Worm (Caenorhabditis elegans) whole organism, young adult: ENCODE measurements around the gene sul-2.

Experiments used
- B0019.2 ChIP-seq: fragments of 200-800 bp; sonication (Bioruptor generic); conservative IDR thresholded peaks from 2 replicates; pipeline ENCODE4 v1.3.6; 2022; ENCODE audit warnings: missing genetic modification reagents, missing genetic modification characterization, missing compliant biosample characterization
- B0336.3 ChIP-seq: fragments of 200-800 bp; sonication (Bioruptor generic); IDR thresholded peaks from 2 replicates; pipeline ENCODE4 v1.3.6; 2022; ENCODE audit warnings: missing genetic modification characterization, missing compliant biosample characterization
- F10E7.11 ChIP-seq: sonication (generic microtip); optimal IDR thresholded peaks from 2 replicates; lab custom pipeline; 2017; ENCODE audit warnings: mild to moderate bottlenecking, missing genetic modification characterization, moderate library complexity, missing compliant biosample characterization
- F22D6.2 ChIP-seq: sonication (generic microtip); optimal IDR thresholded peaks from 2 replicates; lab custom pipeline; 2016; ENCODE audit warnings: mild to moderate bottlenecking, missing genetic modification characterization, missing compliant biosample characterization
- K12H6.12 ChIP-seq: fragments of 200-800 bp; sonication (Bioruptor generic); optimal IDR thresholded peaks from 2 replicates; lab custom pipeline; 2018; ENCODE audit warnings: mild to moderate bottlenecking, missing genetic modification characterization, missing compliant biosample characterization
- Y53F4B.3 ChIP-seq: fragments of 200-800 bp; sonication (Bioruptor generic); IDR thresholded peaks from 2 replicates; pipeline ENCODE4 v1.3.6; 2022; ENCODE audit warnings: missing genetic modification reagents, missing genetic modification characterization, missing compliant biosample characterization
- akir-1 ChIP-seq: fragments of 200-800 bp; sonication (Bioruptor generic); optimal IDR thresholded peaks from 2 replicates; lab custom pipeline; 2018; ENCODE audit warnings: mild to moderate bottlenecking, missing genetic modification characterization, moderate library complexity, missing compliant biosample characterization
- attf-3 ChIP-seq: fragments of 200-800 bp; sonication (Bioruptor generic); conservative IDR thresholded peaks from 2 replicates; pipeline ENCODE4 v1.3.6; 2022; ENCODE audit warnings: missing genetic modification reagents, missing genetic modification characterization, missing compliant biosample characterization
- attf-5 ChIP-seq: fragments of 200-800 bp; sonication (Bioruptor generic); optimal IDR thresholded peaks from 2 replicates; lab custom pipeline; 2018; ENCODE audit warnings: mild to moderate bottlenecking, missing genetic modification characterization, missing compliant biosample characterization
- attf-6 ChIP-seq: fragments of 200-800 bp; sonication (Bioruptor generic); IDR thresholded peaks from 2 replicates; pipeline ENCODE4 v1.3.6; 2022; ENCODE audit warnings: missing genetic modification reagents, missing genetic modification characterization, missing compliant biosample characterization
- cebp-2 ChIP-seq: fragments of 200-800 bp; sonication (Bioruptor generic); IDR thresholded peaks from 2 replicates; pipeline ENCODE4 v1.3.6; 2022; ENCODE audit warnings: missing genetic modification characterization, missing compliant biosample characterization
- dox-1 ChIP-seq: fragments of 200-800 bp; sonication (Bioruptor generic); IDR thresholded peaks from 2 replicates; pipeline ENCODE4 v1.3.6; 2022; ENCODE audit warnings: missing genetic modification reagents, missing genetic modification characterization, missing compliant biosample characterization
- dpff-1 ChIP-seq: sonication (generic microtip); optimal IDR thresholded peaks from 2 replicates; lab custom pipeline; 2017; ENCODE audit warnings: mild to moderate bottlenecking, missing genetic modification characterization, missing compliant biosample characterization
- fkh-3 ChIP-seq: sonication (generic microtip); optimal IDR thresholded peaks from 2 replicates; lab custom pipeline; 2016; ENCODE audit warnings: mild to moderate bottlenecking, missing genetic modification characterization, missing compliant biosample characterization
- hlh-12 ChIP-seq: sonication (generic microtip); optimal IDR thresholded peaks from 2 replicates; lab custom pipeline; 2016; ENCODE audit warnings: missing genetic modification characterization, missing compliant biosample characterization
- hlh-26 ChIP-seq: fragments of 200-800 bp; sonication (Bioruptor generic); conservative IDR thresholded peaks from 2 replicates; pipeline ENCODE4 v1.3.6; 2022; ENCODE audit warnings: missing genetic modification reagents, missing genetic modification characterization, missing compliant biosample characterization
- hrde-1 ChIP-seq: sonication (generic microtip); optimal IDR thresholded peaks from 2 replicates; lab custom pipeline; 2016; ENCODE audit warnings: missing genetic modification characterization, mild to moderate bottlenecking, missing compliant biosample characterization, moderate library complexity, missing genotype, missing genetic modification reagents, borderline replicate concordance
- hsf-1 ChIP-seq: fragments of 200-800 bp; sonication (Bioruptor generic); IDR thresholded peaks from 2 replicates; pipeline ENCODE4 v1.3.6; 2022; ENCODE audit warnings: missing genetic modification reagents, missing genetic modification characterization, missing compliant biosample characterization
- let-526 ChIP-seq: fragments of 200-800 bp; sonication (Bioruptor generic); IDR thresholded peaks from 2 replicates; pipeline ENCODE4 v1.3.6; 2022; ENCODE audit warnings: missing genetic modification reagents, missing genetic modification characterization, missing compliant biosample characterization
- let-607 ChIP-seq, 2 experiments: fragments of 200-800 bp in 1 of 2; sonication (Bioruptor generic) in 1 of 2; sonication (generic microtip) in 1 of 2; optimal IDR thresholded peaks; 2 replicates each; lab custom pipeline; 2016 to 2018; ENCODE audit warnings: mild to moderate bottlenecking in 2 of 2, missing compliant biosample characterization in 2 of 2, missing genetic modification characterization in 2 of 2, moderate library complexity in 2 of 2, missing genotype in 1 of 2
- lin-35 ChIP-seq, 3 experiments: fragments of 150-350 bp in 2 of 3; sonication (generic microtip) in 1 of 3; optimal IDR thresholded peaks; 2 replicates each; lab custom pipeline; 2014 to 2018; ENCODE audit warnings: missing biosample characterization in 3 of 3, missing genetic modification characterization in 3 of 3, missing genetic modification reagents in 3 of 3
- madf-6 ChIP-seq: fragments of 200-800 bp; sonication (Bioruptor generic); IDR thresholded peaks from 2 replicates; pipeline ENCODE4 v1.3.6; 2022; ENCODE audit warnings: missing genetic modification reagents, missing genetic modification characterization, missing compliant biosample characterization
- mes-4 ChIP-seq: sonication (generic microtip); optimal IDR thresholded peaks from 2 replicates; lab custom pipeline; 2016; ENCODE audit warnings: missing genotype, missing genetic modification characterization, missing compliant biosample characterization
- mxl-1 ChIP-seq: sonication (generic microtip); optimal IDR thresholded peaks from 2 replicates; lab custom pipeline; 2016; ENCODE audit warnings: missing genetic modification characterization, missing compliant biosample characterization
- nfya-2 ChIP-seq: fragments of 200-800 bp; sonication (Bioruptor generic); IDR thresholded peaks from 2 replicates; pipeline ENCODE4 v1.3.6; 2022; ENCODE audit warnings: missing genetic modification reagents, missing genetic modification characterization, missing compliant biosample characterization
- nhr-80 ChIP-seq: sonication (generic microtip); optimal IDR thresholded peaks from 2 replicates; lab custom pipeline; 2016; ENCODE audit warnings: missing genetic modification characterization, missing compliant biosample characterization
- pha-4 ChIP-seq: fragments of 150-350 bp; sonication (generic microtip); optimal IDR thresholded peaks from 2 replicates; lab custom pipeline; 2014; ENCODE audit warnings: missing biosample characterization, missing genetic modification reagents, missing genetic modification characterization
- rpc-1 ChIP-seq, 2 experiments: fragments of 150-350 bp in 1 of 2; sonication (generic microtip) in 1 of 2; optimal IDR thresholded peaks; 2 replicates each; lab custom pipeline; 2014 to 2018; ENCODE audit warnings: missing biosample characterization in 1 of 2, missing genetic modification characterization in 1 of 2, missing genetic modification reagents in 1 of 2, missing genotype in 1 of 2
- sdz-38 ChIP-seq: sonication (generic microtip); optimal IDR thresholded peaks from 2 replicates; lab custom pipeline; 2016; ENCODE audit warnings: missing genotype, missing genetic modification characterization, missing compliant biosample characterization
- snpc-4 ChIP-seq, 5 experiments: fragments of 150-350 bp in 1 of 5; sonication (generic microtip) in 4 of 5; optimal IDR thresholded peaks; 2 replicates each; lab custom pipeline; 2014 to 2018; ENCODE audit warnings: missing genetic modification characterization in 5 of 5, missing biosample characterization in 3 of 5, antibody characterized with exemption in 2 of 5, mild to moderate bottlenecking in 2 of 5, missing compliant biosample characterization in 2 of 5, missing genotype in 2 of 5, moderate library complexity in 2 of 5, missing genetic modification reagents in 1 of 5
- tbx-9 ChIP-seq: sonication (generic microtip); optimal IDR thresholded peaks from 2 replicates; lab custom pipeline; 2016; ENCODE audit warnings: borderline replicate concordance, missing genetic modification characterization, inconsistent platforms, missing compliant biosample characterization
- ztf-26 ChIP-seq: sonication (generic microtip); optimal IDR thresholded peaks from 2 replicates; lab custom pipeline; 2017; ENCODE audit warnings: missing genetic modification characterization, missing compliant biosample characterization
- ztf-28 ChIP-seq: fragments of 200-800 bp; sonication (Bioruptor generic); IDR thresholded peaks from 2 replicates; pipeline ENCODE4 v1.3.6; 2022; ENCODE audit warnings: missing genetic modification reagents, missing genetic modification characterization, missing compliant biosample characterization
- ztf-3 ChIP-seq: fragments of 200-800 bp; sonication (Bioruptor generic); optimal IDR thresholded peaks from 2 replicates; lab custom pipeline; 2018; ENCODE audit warnings: mild to moderate bottlenecking, missing genetic modification characterization, missing compliant biosample characterization

The sul-2 gene

DNA sequence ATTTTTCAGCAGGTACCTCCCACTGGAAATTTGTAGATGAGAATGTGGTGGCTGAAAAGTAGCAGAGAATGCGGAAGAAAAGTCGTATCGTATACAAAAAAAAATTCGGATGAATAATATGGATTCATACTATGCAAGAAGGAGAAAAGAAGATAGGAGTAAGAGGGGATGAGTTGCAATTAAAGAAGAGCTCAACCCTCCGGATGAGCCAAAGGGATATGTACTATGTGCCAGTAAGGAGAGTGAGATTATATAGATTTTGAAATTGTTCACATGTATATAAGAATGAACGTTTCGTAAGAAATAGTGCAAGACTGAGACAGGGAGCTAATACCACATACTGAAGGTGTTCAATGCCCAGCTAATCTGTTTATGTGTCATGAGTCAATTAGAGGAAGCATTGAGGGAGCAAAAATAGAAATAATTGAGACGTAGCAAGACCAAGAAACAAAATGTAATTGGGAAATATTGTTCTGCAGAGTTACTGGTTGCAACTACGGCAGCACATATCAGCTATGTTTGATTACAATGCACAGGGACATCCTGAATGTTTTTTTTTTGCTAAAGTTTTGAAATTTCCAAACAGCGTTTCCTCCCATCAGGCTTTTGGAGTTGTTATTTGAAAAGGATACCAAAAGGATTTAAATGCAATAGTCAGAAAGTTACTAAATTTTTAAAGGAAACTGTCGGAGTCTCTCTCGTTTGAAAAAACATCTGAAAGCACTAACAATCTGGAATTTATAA lies 10.8 kb downstream of the sul-2 start, which contains the start of gene F20D6.8:
TSS of gene F20D6.8 (minus strand) at position 51 of the 744 bp plus-strand sequence.
- TF ChIP-seq F10E7.11: no peak

DNA sequence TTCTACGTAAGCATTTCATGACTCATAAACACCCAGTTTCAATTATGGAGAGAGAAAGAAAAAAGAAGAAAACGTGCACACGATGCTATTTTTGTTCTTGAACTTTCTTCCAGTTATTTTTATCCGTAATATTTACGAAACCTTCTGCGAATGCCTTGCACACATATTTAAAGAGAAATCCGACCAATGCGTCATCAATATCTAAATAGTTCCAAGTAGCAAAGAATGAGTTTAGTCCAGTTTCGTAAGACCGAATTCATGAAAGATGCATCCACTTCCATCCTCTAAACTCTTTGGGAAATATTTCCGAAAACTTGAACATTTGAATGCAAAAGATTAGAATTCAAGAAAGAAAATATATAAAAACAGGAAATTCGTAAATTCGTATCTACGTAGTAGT lies 11.6 kb downstream of the sul-2 start:
- TF ChIP-seq madf-6 (GFP tag; lab: Robert Waterston, UW): no peak
- no peak for TF ChIP-seq Y53F4B.3
- TF ChIP-seq cebp-2 (GFP tag; lab: Robert Waterston, UW): no peak

DNA sequence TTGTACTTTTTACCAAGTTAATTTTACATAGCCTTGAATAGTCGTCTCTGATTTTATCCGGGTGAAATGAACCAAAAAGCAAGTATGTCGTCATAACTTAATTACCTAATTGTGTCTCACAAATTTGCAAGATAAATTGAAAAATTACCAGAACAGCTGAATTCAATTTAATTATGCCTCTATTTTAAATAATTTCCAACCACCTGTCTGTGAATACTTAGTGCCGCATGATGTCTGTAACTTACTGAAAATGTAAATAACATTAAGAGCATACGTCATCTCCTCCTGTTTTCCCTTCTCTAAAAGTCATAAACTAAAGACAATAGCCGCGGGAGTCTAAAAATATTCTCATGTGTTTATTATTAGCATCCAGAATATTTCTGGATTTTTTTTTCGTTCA lies 12.8 kb downstream of the sul-2 start:
- TF ChIP-seq ztf-3 (GFP tag; lab: Kevin White, UChicago) (no peak), let-526 (GFP tag; lab: Robert Waterston, UW) (no peak), attf-5 (GFP tag; lab: Kevin White, UChicago) (no peak), ztf-26 (tag; lab: Kevin White, UChicago) (no peak), dpff-1 (tag; lab: Kevin White, UChicago) (no peak), let-607 (tag; optimal IDR thresholded peaks at IDR 0.05; lab: Kevin White, UChicago) (no peak), tbx-9 (tag; lab: Kevin White, UChicago) (no peak), hlh-26 (no peak), snpc-4 (GFP tag; optimal IDR thresholded peaks at IDR 0.05; lab: Kevin White, UChicago) (no peak), snpc-4 (tag; optimal IDR thresholded peaks at IDR 0.05; lab: Kevin White, UChicago) (no peak), B0019.2 (GFP tag; lab: Robert Waterston, UW) (no peak), K12H6.12 (no peak), akir-1 (GFP tag; lab: Kevin White, UChicago) (no peak), dox-1 (no peak), rpc-1 (optimal IDR thresholded peaks at IDR 0.05; lab: Kevin White, UChicago) (no peak), rpc-1 (tag; optimal IDR thresholded peaks at IDR 0.05; lab: Kevin White, UChicago) (no peak), ztf-28 (GFP tag; lab: Robert Waterston, UW) (no peak), nhr-80 (tag; lab: Kevin White, UChicago) (no peak), attf-3 (no peak), sdz-38 (tag; lab: Kevin White, UChicago) (no peak), nfya-2 (GFP tag; lab: Robert Waterston, UW) (no peak), hsf-1 (GFP tag; lab: Robert Waterston, UW) (no peak)

DNA sequence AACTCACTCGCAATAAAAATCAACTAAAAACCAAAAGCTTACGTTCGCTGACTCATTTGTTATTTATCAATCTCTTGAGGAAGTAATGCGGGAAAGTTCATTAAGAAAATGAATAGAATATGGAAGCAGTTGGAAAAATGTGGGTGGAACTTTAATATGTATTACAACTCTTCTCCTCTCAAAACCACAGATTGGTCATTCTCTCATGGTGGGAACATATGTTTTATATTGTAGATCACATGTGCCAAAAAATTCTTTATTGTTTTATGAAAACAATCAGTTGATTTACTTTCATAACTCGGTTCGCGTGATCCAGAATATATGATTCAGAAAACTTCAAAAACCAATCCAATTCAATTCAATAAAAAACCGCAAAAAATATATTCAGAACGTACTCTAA lies 14.1 kb downstream of the sul-2 start:
- TF ChIP-seq fkh-3 (tag; lab: Kevin White, UChicago) (no peak), mes-4 (tag; lab: Kevin White, UChicago) (no peak), hrde-1 (tag; lab: Kevin White, UChicago) (no peak), lin-35 (GFP tag; optimal IDR thresholded peaks at IDR 0.05; lab: Kevin White, UChicago) (no peak), cebp-2 (GFP tag; lab: Robert Waterston, UW) (no peak), B0336.3 (GFP tag; lab: Robert Waterston, UW) (no peak), Y53F4B.3 (no peak), F22D6.2 (no peak), K12H6.12 (no peak), attf-5 (GFP tag; lab: Kevin White, UChicago) (no peak), snpc-4 (GFP tag; optimal IDR thresholded peaks at IDR 0.05; lab: Kevin White, UChicago) (no peak), snpc-4 (tag; optimal IDR thresholded peaks at IDR 0.05; lab: Kevin White, UChicago) (no peak), ztf-26 (tag; lab: Kevin White, UChicago) (no peak), tbx-9 (tag; lab: Kevin White, UChicago) (no peak), pha-4 (tag; lab: Kevin White, UChicago) (no peak), ztf-3 (GFP tag; lab: Kevin White, UChicago) (no peak), F10E7.11 (no peak), attf-6 (no peak), hlh-12 (tag; lab: Kevin White, UChicago) (no peak), mxl-1 (tag; lab: Kevin White, UChicago) (no peak)
